Fruit fly (Drosophila melanogaster): ENCODE results near the gene CG17572.

- TF ChIP-seq pan (optimal IDR thresholded peaks at IDR 0.05) (no peak), psq (optimal IDR thresholded peaks at IDR 0.05) (no peak)
Measured at dm6 chr2L:19023972-19024743, 49.8 kb downstream of the CG17572 start.
